Worm (Caenorhabditis elegans) whole organism, L2 larva: Measurements from ENCODE around the gene mam-6.

Experiments
- Y55F3AM.14 ChIP-seq: fragments of 200-800 bp; sonication (Bioruptor generic); optimal IDR thresholded peaks from 2 replicates; lab custom pipeline; 2018; ENCODE audit warnings: mild to moderate bottlenecking, missing genetic modification characterization, missing compliant biosample characterization
- alr-1 ChIP-seq: fragments of 150-350 bp; optimal IDR thresholded peaks from 2 replicates; lab custom pipeline; 2014; ENCODE audit warnings: missing biosample characterization, missing genetic modification characterization
- aly-2 ChIP-seq: fragments of 150-350 bp; optimal IDR thresholded peaks from 2 replicates; lab custom pipeline; 2014; ENCODE audit warnings: missing biosample characterization, missing genetic modification characterization
- ama-1 ChIP-seq: fragments of 150-350 bp; optimal IDR thresholded peaks from 2 replicates; lab custom pipeline; 2018; ENCODE audit warnings: inconsistent platforms
- blmp-1 ChIP-seq: sonication (generic microtip); optimal IDR thresholded peaks from 2 replicates; lab custom pipeline; 2017; ENCODE audit warnings: missing genetic modification characterization, mild to moderate bottlenecking, missing compliant biosample characterization, antibody characterized with exemption, moderate library complexity; ENCODE audit not compliant: insufficient read depth
- ceh-16 ChIP-seq: fragments of 150-350 bp; optimal IDR thresholded peaks from 2 replicates; lab custom pipeline; 2014; ENCODE audit warnings: missing biosample characterization, missing genetic modification characterization
- dmd-4 ChIP-seq: sonication (generic microtip); optimal IDR thresholded peaks from 2 replicates; lab custom pipeline; 2017; ENCODE audit warnings: missing biosample characterization, missing genetic modification characterization
- egl-27 ChIP-seq: sonication (generic microtip); optimal IDR thresholded peaks from 3 replicates; lab custom pipeline; 2017; ENCODE audit warnings: missing biosample characterization, missing genetic modification reagents, missing genetic modification characterization
- fos-1 ChIP-seq: fragments of 150-350 bp; optimal IDR thresholded peaks from 2 replicates; lab custom pipeline; 2014; ENCODE audit warnings: missing biosample characterization, missing genetic modification characterization
- gmeb-1 ChIP-seq: fragments of 150-350 bp; optimal IDR thresholded peaks from 2 replicates; lab custom pipeline; 2014; ENCODE audit warnings: missing biosample characterization, missing genetic modification characterization
- lin-11 ChIP-seq: fragments of 150-350 bp; sonication (generic microtip); optimal IDR thresholded peaks from 2 replicates; lab custom pipeline; 2014; ENCODE audit warnings: missing biosample characterization, missing genetic modification characterization, inconsistent platforms, mixed read lengths
- lin-39 ChIP-seq: fragments of 150-350 bp; optimal IDR thresholded peaks from 2 replicates; lab custom pipeline; 2014; ENCODE audit warnings: missing biosample characterization, missing genetic modification reagents, missing genetic modification characterization
- lsy-2 ChIP-seq, 2 experiments: fragments of 150-350 bp in 1 of 2; sonication (generic microtip) in 1 of 2; optimal IDR thresholded peaks; 2 replicates each; lab custom pipeline; 2014 to 2017; ENCODE audit warnings: missing biosample characterization in 2 of 2, missing genetic modification characterization in 2 of 2
- mdl-1 ChIP-seq, 2 experiments: fragments of 150-350 bp in 1 of 2; sonication (generic microtip) in 1 of 2; optimal IDR thresholded peaks; 2 replicates each; lab custom pipeline; 2017; ENCODE audit warnings: missing biosample characterization in 2 of 2, missing genetic modification characterization in 2 of 2
- nhr-129 ChIP-seq: fragments of 150-350 bp; optimal IDR thresholded peaks from 2 replicates; lab custom pipeline; 2014; ENCODE audit warnings: missing biosample characterization, missing genetic modification characterization
- nhr-21 ChIP-seq: fragments of 150-350 bp; optimal IDR thresholded peaks from 2 replicates; lab custom pipeline; 2014; ENCODE audit warnings: missing biosample characterization, missing genetic modification characterization
- nhr-23 ChIP-seq: fragments of 150-350 bp; optimal IDR thresholded peaks from 2 replicates; lab custom pipeline; 2014; ENCODE audit warnings: missing biosample characterization, missing genetic modification reagents, missing genetic modification characterization
- nhr-237 ChIP-seq: fragments of 150-350 bp; optimal IDR thresholded peaks from 2 replicates; lab custom pipeline; 2014; ENCODE audit warnings: missing biosample characterization, missing genetic modification characterization
- nhr-25 ChIP-seq: fragments of 150-350 bp; sonication (generic microtip); optimal IDR thresholded peaks from 3 replicates; lab custom pipeline; 2014; ENCODE audit warnings: missing biosample characterization, missing genetic modification characterization
- nhr-6 ChIP-seq: fragments of 150-350 bp; optimal IDR thresholded peaks from 2 replicates; lab custom pipeline; 2014; ENCODE audit warnings: missing biosample characterization, missing genetic modification characterization
- nhr-77 ChIP-seq: fragments of 150-350 bp; optimal IDR thresholded peaks from 2 replicates; lab custom pipeline; 2014; ENCODE audit warnings: missing biosample characterization, missing genetic modification characterization
- peb-1 ChIP-seq: fragments of 150-350 bp; optimal IDR thresholded peaks from 2 replicates; lab custom pipeline; 2014; ENCODE audit warnings: missing biosample characterization, missing genetic modification characterization
- sem-4 ChIP-seq: fragments of 150-350 bp; optimal IDR thresholded peaks from 2 replicates; lab custom pipeline; 2014; ENCODE audit warnings: missing biosample characterization, missing genetic modification reagents, missing genetic modification characterization
- skn-1 ChIP-seq: sonication (generic microtip); optimal IDR thresholded peaks from 2 replicates; lab custom pipeline; 2017; ENCODE audit warnings: missing biosample characterization, missing genetic modification characterization
- sma-3 ChIP-seq: sonication (generic microtip); optimal IDR thresholded peaks from 2 replicates; lab custom pipeline; 2016; ENCODE audit warnings: missing genetic modification reagents, missing genetic modification characterization, missing compliant biosample characterization
- sma-9 ChIP-seq, 2 experiments: fragments of 150-350 bp in 1 of 2; sonication (generic microtip) in 1 of 2; optimal IDR thresholded peaks; 2 replicates each; lab custom pipeline; 2014 to 2016; ENCODE audit warnings: missing genetic modification characterization in 2 of 2, mild to moderate bottlenecking in 1 of 2, missing biosample characterization in 1 of 2, missing compliant biosample characterization in 1 of 2, missing genetic modification reagents in 1 of 2, moderate library complexity in 1 of 2
- snpc-4 ChIP-seq: fragments of 150-350 bp; optimal IDR thresholded peaks from 2 replicates; lab custom pipeline; 2014; ENCODE audit warnings: missing biosample characterization, missing genetic modification characterization
- unc-55 ChIP-seq: fragments of 150-350 bp; sonication (generic microtip); optimal IDR thresholded peaks from 3 replicates; lab custom pipeline; 2014; ENCODE audit warnings: missing biosample characterization, missing genetic modification reagents, missing genetic modification characterization
- zag-1 ChIP-seq: fragments of 150-350 bp; optimal IDR thresholded peaks from 2 replicates; lab custom pipeline; 2014; ENCODE audit warnings: missing biosample characterization, missing genetic modification characterization
- ztf-1 ChIP-seq: fragments of 200-800 bp; sonication (Bioruptor generic); conservative IDR thresholded peaks from 2 replicates; pipeline ENCODE4 v1.3.6; 2022; ENCODE audit warnings: missing genetic modification characterization, missing compliant biosample characterization

mam-6 gene

ce11 chrX:15076909-15077308 lies 7.8 kb upstream of the mam-6 start:
- no peak for TF ChIP-seq mdl-1 (tag; optimal IDR thresholded peaks at IDR 0.05; lab: Kevin White, UChicago)
- TF ChIP-seq ama-1, result peak; percentile 57
- no peak for TF ChIP-seq alr-1 (tag; lab: Kevin White, UChicago)
- TF ChIP-seq Y55F3AM.14 (GFP tag; lab: Kevin White, UChicago), result no peak
- no peak for TF ChIP-seq lin-39
- no peak for TF ChIP-seq nhr-6 (tag; lab: Kevin White, UChicago)
- TF ChIP-seq nhr-21 (tag; lab: Kevin White, UChicago), result peak; percentile 5

ce11 chrX:15076042-15076565 lies 7.0 kb upstream of the mam-6 start, which contains the start of the genes H40L08.3 and H40L08.9:
H40L08.3 (minus strand) TSS chrX:15076092.
H40L08.9 (minus strand) TSS chrX:15076480.
- peak; percentile 24 for TF ChIP-seq sma-3 (GFP tag; lab: Kevin White, UChicago)
- TF ChIP-seq peb-1, result no peak
- peak; percentile 75 for TF ChIP-seq nhr-129 (tag; lab: Kevin White, UChicago)
- peak; percentile 63 for TF ChIP-seq nhr-21 (tag; lab: Kevin White, UChicago)
- TF ChIP-seq ama-1, result peak; percentile 85
- TF ChIP-seq sma-9 (GFP tag; optimal IDR thresholded peaks at IDR 0.05; lab: Kevin White, UChicago), result peak; percentile 6
- TF ChIP-seq sma-9 (tag; optimal IDR thresholded peaks at IDR 0.05; lab: Kevin White, UChicago), result no peak

ce11 chrX:15075170-15075569 lies 6.0 kb upstream of the mam-6 start:
- TF ChIP-seq fos-1 (tag; lab: Kevin White, UChicago) (no peak), ztf-1 (GFP tag; lab: Robert Waterston, UW) (no peak), nhr-237 (tag; lab: Kevin White, UChicago) (no peak), zag-1 (tag; lab: Kevin White, UChicago) (no peak), nhr-129 (tag; lab: Kevin White, UChicago) (no peak), egl-27 (no peak), nhr-6 (tag; lab: Kevin White, UChicago) (no peak)

ce11 chrX:15073479-15073878 lies 4.3 kb upstream of the mam-6 start:
- TF ChIP-seq snpc-4 (tag; lab: Kevin White, UChicago), result peak; percentile 62
- TF ChIP-seq blmp-1 (tag; lab: Kevin White, UChicago), result no peak

- TF ChIP-seq nhr-25 (peak; percentile 68), sma-9 (GFP tag; optimal IDR thresholded peaks at IDR 0.05; lab: Kevin White, UChicago) (peak; percentile 65), sma-9 (tag; optimal IDR thresholded peaks at IDR 0.05; lab: Kevin White, UChicago) (no peak), nhr-21 (tag; lab: Kevin White, UChicago) (peak; percentile 60), blmp-1 (tag; lab: Kevin White, UChicago) (peak; percentile 92), dmd-4 (tag; lab: Kevin White, UChicago) (no peak), lin-11 (tag; lab: Kevin White, UChicago) (no peak), sem-4 (no peak), skn-1 (tag; lab: Kevin White, UChicago) (no peak), sma-3 (GFP tag; lab: Kevin White, UChicago) (peak; percentile 68)
Measured at ce11 chrX:15072877-15073276, 3.7 kb upstream of the mam-6 start.

- TF ChIP-seq ama-1 (no peak), snpc-4 (tag; lab: Kevin White, UChicago) (no peak), nhr-23 (tag; lab: Kevin White, UChicago) (no peak), nhr-77 (tag; lab: Kevin White, UChicago) (no peak), lsy-2 (tag; optimal IDR thresholded peaks at IDR 0.05; lab: Kevin White, UChicago) (no peak), ceh-16 (no peak), peb-1 (no peak), unc-55 (GFP tag; lab: Kevin White, UChicago) (no peak), gmeb-1 (no peak), sma-9 (GFP tag; optimal IDR thresholded peaks at IDR 0.05; lab: Kevin White, UChicago) (no peak), sma-9 (tag; optimal IDR thresholded peaks at IDR 0.05; lab: Kevin White, UChicago) (no peak), aly-2 (tag; lab: Kevin White, UChicago) (no peak)
Measured at ce11 chrX:15070137-15070536, 995 bp upstream of the mam-6 start.
